Worm (Caenorhabditis elegans): Measurements from ENCODE around the gene Y49G5A.1.

Gene Y49G5A.1

ce11 chrV:5304366-5304765 lies 17.2 kb upstream of the Y49G5A.1 start:
- TF ChIP-seq mab-5 (tag; optimal IDR thresholded peaks at IDR 0.05), result no peak

- TF ChIP-seq fos-1 (tag; optimal IDR thresholded peaks at IDR 0.05), result no peak
- TF ChIP-seq sma-9 (GFP tag; optimal IDR thresholded peaks at IDR 0.05), result no peak
- no peak for TF ChIP-seq sma-9 (tag; optimal IDR thresholded peaks at IDR 0.05)
- TF ChIP-seq nhr-21 (tag; optimal IDR thresholded peaks at IDR 0.05), result no peak
- no peak for TF ChIP-seq dmd-4 (tag; optimal IDR thresholded peaks at IDR 0.05)
- TF ChIP-seq mab-5 (tag; optimal IDR thresholded peaks at IDR 0.05), result no peak
- TF ChIP-seq elt-3 (tag; optimal IDR thresholded peaks at IDR 0.05), result no peak
- TF ChIP-seq nhr-129 (tag; optimal IDR thresholded peaks at IDR 0.05), result no peak
- TF ChIP-seq ztf-4 (tag; optimal IDR thresholded peaks at IDR 0.05), result no peak
- no peak for TF ChIP-seq mdl-1 (tag; optimal IDR thresholded peaks at IDR 0.05)
- TF ChIP-seq C34F6.9 (tag; optimal IDR thresholded peaks at IDR 0.05), result no peak
- TF ChIP-seq nhr-25 (tag; optimal IDR thresholded peaks at IDR 0.05), result no peak
- TF ChIP-seq nhr-23 (tag; optimal IDR thresholded peaks at IDR 0.05), result no peak
- TF ChIP-seq F13H6.1 (tag; optimal IDR thresholded peaks at IDR 0.05), result no peak
- TF ChIP-seq crh-2 (tag; optimal IDR thresholded peaks at IDR 0.05), result no peak
- no peak for TF ChIP-seq elt-1 (tag; optimal IDR thresholded peaks at IDR 0.05)
- TF ChIP-seq lin-11 (tag; optimal IDR thresholded peaks at IDR 0.05), result no peak
- TF ChIP-seq egl-27 (tag; optimal IDR thresholded peaks at IDR 0.05), result no peak
- TF ChIP-seq unc-39 (tag; optimal IDR thresholded peaks at IDR 0.05), result no peak
Observed at ce11 chrV:5303389-5303788, 16.2 kb upstream of the Y49G5A.1 start, which contains the start of gene ncx-2. Gene ncx-2 (plus strand): TSS chrV:5303689.

ce11 chrV:5301226-5301625 lies 14.1 kb upstream of the Y49G5A.1 start:
- TF ChIP-seq ceh-16 (tag; optimal IDR thresholded peaks at IDR 0.05) (no peak), Y55F3AM.14 (GFP tag; optimal IDR thresholded peaks at IDR 0.05) (no peak), ztf-1 (GFP tag; conservative IDR thresholded peaks at IDR 0.05) (no peak), lsy-2 (tag; optimal IDR thresholded peaks at IDR 0.05) (no peak), nhr-21 (tag; optimal IDR thresholded peaks at IDR 0.05) (no peak), nhr-6 (tag; optimal IDR thresholded peaks at IDR 0.05) (no peak), ztf-11 (tag; optimal IDR thresholded peaks at IDR 0.05) (no peak), dmd-4 (tag; optimal IDR thresholded peaks at IDR 0.05) (no peak), mab-5 (tag; optimal IDR thresholded peaks at IDR 0.05) (no peak), zag-1 (tag; optimal IDR thresholded peaks at IDR 0.05) (no peak), crh-2 (tag; optimal IDR thresholded peaks at IDR 0.05) (no peak), nhr-237 (tag; optimal IDR thresholded peaks at IDR 0.05) (no peak), nhr-77 (tag; optimal IDR thresholded peaks at IDR 0.05) (no peak), fos-1 (tag; optimal IDR thresholded peaks at IDR 0.05) (no peak)

ce11 chrV:5297740-5298139 lies 10.6 kb upstream of the Y49G5A.1 start:
- TF ChIP-seq ztf-4 (tag; optimal IDR thresholded peaks at IDR 0.05), result no peak
- no peak for TF ChIP-seq ztf-1 (GFP tag; conservative IDR thresholded peaks at IDR 0.05)
- TF ChIP-seq nhr-12 (tag; optimal IDR thresholded peaks at IDR 0.05), result no peak

- TF ChIP-seq Y55F3AM.14 (GFP tag; optimal IDR thresholded peaks at IDR 0.05) (no peak), lin-39 (tag; optimal IDR thresholded peaks at IDR 0.05) (no peak), aly-2 (tag; optimal IDR thresholded peaks at IDR 0.05) (no peak), skn-1 (tag; optimal IDR thresholded peaks at IDR 0.05) (no peak), fos-1 (tag; optimal IDR thresholded peaks at IDR 0.05) (no peak), R02D3.7 (tag; optimal IDR thresholded peaks at IDR 0.05) (no peak), nhr-25 (tag; optimal IDR thresholded peaks at IDR 0.05) (no peak), crh-2 (tag; optimal IDR thresholded peaks at IDR 0.05) (no peak), ZK546.5 (tag; optimal IDR thresholded peaks at IDR 0.05) (no peak), nhr-237 (tag; optimal IDR thresholded peaks at IDR 0.05) (no peak), sma-3 (GFP tag; optimal IDR thresholded peaks at IDR 0.05) (no peak), nhr-21 (tag; optimal IDR thresholded peaks at IDR 0.05) (no peak), ztf-11 (tag; optimal IDR thresholded peaks at IDR 0.05) (no peak), nhr-12 (tag; optimal IDR thresholded peaks at IDR 0.05) (no peak), blmp-1 (tag; optimal IDR thresholded peaks at IDR 0.05; ENCODE audit: insufficient read depth) (no peak), elt-1 (tag; optimal IDR thresholded peaks at IDR 0.05) (no peak), ceh-82 (tag; optimal IDR thresholded peaks at IDR 0.05) (no peak), nhr-129 (tag; optimal IDR thresholded peaks at IDR 0.05) (peak; percentile 75), nhr-10 (tag; optimal IDR thresholded peaks at IDR 0.05) (no peak), ztf-1 (GFP tag; conservative IDR thresholded peaks at IDR 0.05) (no peak), mab-5 (tag; optimal IDR thresholded peaks at IDR 0.05) (peak; percentile 30), sma-9 (GFP tag; optimal IDR thresholded peaks at IDR 0.05) (peak; percentile 28), sma-9 (tag; optimal IDR thresholded peaks at IDR 0.05) (no peak), unc-55 (GFP tag; optimal IDR thresholded peaks at IDR 0.05) (no peak), egl-27 (tag; optimal IDR thresholded peaks at IDR 0.05) (no peak), lsy-2 (tag; optimal IDR thresholded peaks at IDR 0.05) (peak in 1 of 2 experiments; percentile 36), alr-1 (tag; optimal IDR thresholded peaks at IDR 0.05) (no peak), C34F6.9 (tag; optimal IDR thresholded peaks at IDR 0.05) (peak; percentile 46), sem-4 (tag; optimal IDR thresholded peaks at IDR 0.05) (no peak), lin-13 (GFP tag; optimal IDR thresholded peaks at IDR 0.05) (no peak), ztf-4 (tag; optimal IDR thresholded peaks at IDR 0.05) (no peak), mbf-1 (tag; optimal IDR thresholded peaks at IDR 0.05) (no peak), F13H6.1 (tag; optimal IDR thresholded peaks at IDR 0.05) (peak; percentile 69), nhr-11 (tag; optimal IDR thresholded peaks at IDR 0.05) (no peak), elt-3 (tag; optimal IDR thresholded peaks at IDR 0.05) (no peak)
Observed at ce11 chrV:5295940-5296339, 8.8 kb upstream of the Y49G5A.1 start.
